Fruit fly (Drosophila melanogaster) whole organism, embryonic: Measurements from ENCODE around the gene Gr64b.
A peak's percentile ranks its signal among the peaks of the same experiment; 100 is the strongest.

Experiments
- Ada2b ChIP-seq: fragments of 200-800 bp; sonication (Bioruptor generic); IDR thresholded peaks from 2 replicates; pipeline ENCODE4 v1.3.6; 2022; ENCODE audit warnings: missing biosample characterization, missing genetic modification characterization
- Asciz ChIP-seq: fragments of 200-800 bp; sonication (Bioruptor generic); optimal IDR thresholded peaks from 2 replicates; lab custom pipeline; 2017; ENCODE audit warnings: missing biosample characterization, mild to moderate bottlenecking, missing genetic modification characterization, missing genetic modification reagents
- Blimp-1 ChIP-seq: fragments of 200-800 bp; sonication (Bioruptor generic); optimal IDR thresholded peaks from 3 replicates; lab custom pipeline; 2018; ENCODE audit warnings: missing biosample characterization, missing genetic modification characterization, mild to moderate bottlenecking, moderate library complexity, missing genetic modification reagents
- Bteb2 ChIP-seq: fragments of 200-800 bp; sonication (Bioruptor generic); optimal IDR thresholded peaks from 2 replicates; lab custom pipeline; 2016; ENCODE audit warnings: missing biosample characterization, missing genetic modification characterization
- CG10462 ChIP-seq: fragments of 200-800 bp; sonication (Bioruptor generic); optimal IDR thresholded peaks from 2 replicates; lab custom pipeline; 2016; ENCODE audit warnings: missing biosample characterization, missing genetic modification characterization
- CG11695 ChIP-seq: fragments of 200-800 bp; sonication (Bioruptor generic); IDR thresholded peaks from 3 replicates; pipeline ENCODE4 v1.3.6; 2022; ENCODE audit warnings: missing biosample characterization, missing genetic modification characterization
- CG18011 ChIP-seq: fragments of 200-800 bp; sonication (Bioruptor generic); optimal IDR thresholded peaks from 2 replicates; lab custom pipeline; 2017; ENCODE audit warnings: missing biosample characterization, missing genetic modification characterization, mild to moderate bottlenecking, moderate library complexity, missing genotype
- CG2202 ChIP-seq: fragments of 200-800 bp; sonication (Bioruptor generic); optimal IDR thresholded peaks from 2 replicates; lab custom pipeline; 2018; ENCODE audit warnings: missing biosample characterization, mild to moderate bottlenecking, missing genetic modification characterization
- CG30403 ChIP-seq: fragments of 200-800 bp; sonication (Bioruptor generic); optimal IDR thresholded peaks from 3 replicates; lab custom pipeline; 2016; ENCODE audit warnings: missing biosample characterization, missing genetic modification characterization
- CG6272 ChIP-seq: fragments of 200-800 bp; sonication (Bioruptor generic); IDR thresholded peaks from 2 replicates; pipeline ENCODE4 v1.3.6; 2022; ENCODE audit warnings: missing biosample characterization, missing genetic modification characterization
- CG6683 ChIP-seq: fragments of 200-800 bp; sonication (Bioruptor generic); optimal IDR thresholded peaks from 2 replicates; lab custom pipeline; 2017; ENCODE audit warnings: missing biosample characterization, mild to moderate bottlenecking, missing genetic modification characterization, missing genetic modification reagents
- CG7963 ChIP-seq: fragments of 200-800 bp; sonication (Bioruptor generic); IDR thresholded peaks from 3 replicates; pipeline ENCODE4 v1.3.6; 2022; ENCODE audit warnings: missing biosample characterization, missing genetic modification characterization; ENCODE audit not compliant: partially characterized antibody
- CG8765 ChIP-seq: fragments of 200-800 bp; sonication (Bioruptor generic); IDR thresholded peaks from 2 replicates; pipeline ENCODE4 v1.3.6; 2022; ENCODE audit warnings: missing biosample characterization, missing genetic modification characterization
- CkIIα-i1 ChIP-seq: fragments of 200-800 bp; sonication (Bioruptor generic); IDR thresholded peaks from 2 replicates; pipeline ENCODE4 v1.3.6; 2022; ENCODE audit warnings: missing biosample characterization, missing genetic modification characterization
- Dek ChIP-seq: fragments of 200-800 bp; sonication (Bioruptor generic); optimal IDR thresholded peaks from 3 replicates; lab custom pipeline; 2019; ENCODE audit warnings: missing biosample characterization, mild to moderate bottlenecking, missing genetic modification characterization, moderate library complexity
- Dp ChIP-seq: fragments of 200-800 bp; sonication (Bioruptor generic); optimal IDR thresholded peaks from 2 replicates; lab custom pipeline; 2018; ENCODE audit warnings: missing biosample characterization, mild to moderate bottlenecking, missing genetic modification characterization, moderate library complexity
- Ets65A ChIP-seq: fragments of 200-800 bp; sonication (Bioruptor generic); peaks from one replicate; lab custom pipeline; 2016; ENCODE audit warnings: missing biosample characterization, missing genetic modification characterization
- Gsc ChIP-seq: fragments of 200-800 bp; sonication (Bioruptor generic); IDR thresholded peaks from 2 replicates; pipeline ENCODE4 v1.3.6; 2022; ENCODE audit warnings: missing biosample characterization, missing genetic modification characterization
- HLHmδ ChIP-seq: fragments of 200-800 bp; sonication (Bioruptor generic); optimal IDR thresholded peaks from 2 replicates; lab custom pipeline; 2018; ENCODE audit warnings: missing biosample characterization, mild to moderate bottlenecking, missing genetic modification characterization, moderate library complexity
- Meics ChIP-seq: fragments of 200-800 bp; sonication (Bioruptor generic); optimal IDR thresholded peaks from 2 replicates; lab custom pipeline; 2017; ENCODE audit warnings: missing biosample characterization, mild to moderate bottlenecking, missing genetic modification characterization
- NC2β ChIP-seq: fragments of 200-800 bp; sonication (Bioruptor generic); optimal IDR thresholded peaks from 2 replicates; lab custom pipeline; 2016; ENCODE audit warnings: missing biosample characterization, missing genetic modification characterization
- Neu2 ChIP-seq: fragments of 200-800 bp; sonication (Bioruptor generic); optimal IDR thresholded peaks from 3 replicates; lab custom pipeline; 2016; ENCODE audit warnings: missing biosample characterization, missing genetic modification characterization, borderline replicate concordance
- NfI ChIP-seq: fragments of 200-800 bp; sonication (Bioruptor generic); optimal IDR thresholded peaks from 3 replicates; lab custom pipeline; 2018; ENCODE audit warnings: missing biosample characterization, mild to moderate bottlenecking, missing genetic modification characterization, moderate library complexity
- Ptx1 ChIP-seq: fragments of 200-800 bp; sonication (Bioruptor generic); IDR thresholded peaks from 2 replicates; pipeline ENCODE4 v1.3.6; 2022; ENCODE audit warnings: missing biosample characterization, missing genetic modification characterization
- ato ChIP-seq: fragments of 200-800 bp; sonication (Bioruptor generic); IDR thresholded peaks from 2 replicates; pipeline ENCODE4 v1.3.6; 2022; ENCODE audit warnings: missing biosample characterization, missing genetic modification characterization; ENCODE audit not compliant: partially characterized antibody
- chn ChIP-seq: fragments of 200-800 bp; sonication (Bioruptor generic); optimal IDR thresholded peaks from 2 replicates; lab custom pipeline; 2016; ENCODE audit warnings: missing biosample characterization, missing genetic modification characterization
- dati ChIP-seq: fragments of 200-800 bp; sonication (Bioruptor generic); IDR thresholded peaks from 2 replicates; pipeline ENCODE4 v1.3.6; 2022; ENCODE audit warnings: missing biosample characterization, missing genetic modification characterization
- dimm ChIP-seq: fragments of 200-800 bp; sonication (Bioruptor generic); IDR thresholded peaks from 2 replicates; pipeline ENCODE4 v1.3.6; 2022; ENCODE audit warnings: missing biosample characterization, missing genetic modification characterization
- grn ChIP-seq: fragments of 200-800 bp; sonication (Bioruptor generic); optimal IDR thresholded peaks from 3 replicates; lab custom pipeline; 2017; ENCODE audit warnings: missing biosample characterization, missing genetic modification characterization
- ken ChIP-seq: fragments of 200-800 bp; sonication (Bioruptor generic); IDR thresholded peaks from 3 replicates; pipeline ENCODE4 v1.3.6; 2022; ENCODE audit warnings: missing biosample characterization, missing genetic modification characterization
- klu ChIP-seq: fragments of 200-800 bp; sonication (Bioruptor generic); IDR thresholded peaks from 2 replicates; pipeline ENCODE4 v1.3.6; 2022; ENCODE audit warnings: missing biosample characterization, missing genetic modification characterization
- nmo ChIP-seq: fragments of 200-800 bp; sonication (Bioruptor generic); optimal IDR thresholded peaks from 2 replicates; lab custom pipeline; 2018; ENCODE audit warnings: missing biosample characterization, mild to moderate bottlenecking, missing genetic modification characterization, moderate library complexity
- pan ChIP-seq, 4 experiments: fragments of >200 bp in 3 of 4; fragments of 200-800 bp in 1 of 4; sonication (Bioruptor generic) in 1 of 4; optimal IDR thresholded peaks in 3 of 4; IDR thresholded peaks in 1 of 4; 2 replicates each; pipeline versions ENCODE4 v1.3.6 to Lab custom; 2017 to 2022; ENCODE audit warnings: missing biosample characterization in 2 of 4, missing genetic modification characterization in 2 of 4, mixed read lengths in 1 of 4
- pb ChIP-seq: fragments of 200-800 bp; sonication (Bioruptor generic); optimal IDR thresholded peaks from 3 replicates; lab custom pipeline; 2016; ENCODE audit warnings: missing biosample characterization, missing genetic modification characterization
- phol ChIP-seq: fragments of 200-800 bp; sonication (Bioruptor generic); optimal IDR thresholded peaks from 3 replicates; lab custom pipeline; 2018; ENCODE audit warnings: missing biosample characterization, mild to moderate bottlenecking, missing genetic modification characterization, moderate library complexity
- pros ChIP-seq: fragments of 200-800 bp; sonication (Bioruptor generic); optimal IDR thresholded peaks from 3 replicates; lab custom pipeline; 2019; ENCODE audit warnings: missing biosample characterization, mild to moderate bottlenecking, missing genetic modification characterization, moderate library complexity
- schlank ChIP-seq: fragments of 200-800 bp; sonication (Bioruptor generic); optimal IDR thresholded peaks from 2 replicates; lab custom pipeline; 2018; ENCODE audit warnings: missing biosample characterization, mild to moderate bottlenecking, missing genetic modification characterization
- sima ChIP-seq: fragments of 200-800 bp; sonication (Bioruptor generic); optimal IDR thresholded peaks from 2 replicates; lab custom pipeline; 2016; ENCODE audit warnings: missing biosample characterization, missing genetic modification characterization
- slbo ChIP-seq: fragments of 200-800 bp; sonication (Bioruptor generic); IDR thresholded peaks from 2 replicates; pipeline ENCODE4 v1.3.6; 2022; ENCODE audit warnings: missing biosample characterization, missing genetic modification characterization
- zen ChIP-seq: fragments of 200-800 bp; sonication (Bioruptor generic); optimal IDR thresholded peaks from 3 replicates; lab custom pipeline; 2018; ENCODE audit warnings: missing biosample characterization, mild to moderate bottlenecking, missing genetic modification characterization, moderate library complexity
- zf30C ChIP-seq: fragments of 200-800 bp; sonication (Bioruptor generic); optimal IDR thresholded peaks from 3 replicates; lab custom pipeline; 2018; ENCODE audit warnings: missing biosample characterization, mild to moderate bottlenecking, missing genetic modification characterization

Gene Gr64b

dm6 chr3L:4025738-4026505 lies 2.5 kb upstream of the Gr64b start, which contains the start of gene CG11594 (continued):
- no peak for TF ChIP-seq Asciz (GFP tag; lab: Kevin White, UChicago)
- TF ChIP-seq klu: no peak
- TF ChIP-seq Neu2 (GFP tag; lab: Kevin White, UChicago): no peak
- no peak for TF ChIP-seq CG2202 (tag; lab: Kevin White, UChicago)
- no peak for TF ChIP-seq dimm (GFP tag; lab: Robert Waterston, UW)
- TF ChIP-seq ato: no peak
- TF ChIP-seq sima (GFP tag; lab: Kevin White, UChicago): no peak
- no peak for TF ChIP-seq Ada2b
- TF ChIP-seq Bteb2 (GFP tag; lab: Kevin White, UChicago): peak; percentile 8
- no peak for TF ChIP-seq HLHmδ (GFP tag; lab: Kevin White, UChicago)
- no peak for TF ChIP-seq phol (tag; lab: Kevin White, UChicago)
- TF ChIP-seq pan (optimal IDR thresholded peaks at IDR 0.05; lab: Kevin White, UChicago): no peak
- TF ChIP-seq pan (GFP tag; optimal IDR thresholded peaks at IDR 0.05 in 1 of 2, IDR thresholded peaks at IDR 0.05 in 1 of 2): peak in 1 of 2 experiments; percentile 34
- no peak for TF ChIP-seq CG10462
- TF ChIP-seq CkIIα-i1: no peak

dm6 chr3L:4026506-4026868 lies 1.9 kb upstream of the Gr64b start, which contains the start of gene Gr64a:
TSS of gene Gr64a (plus strand) at chr3L:4026769.
- TF ChIP-seq grn (GFP tag; lab: Kevin White, UChicago): no peak
- TF ChIP-seq schlank (tag; lab: Kevin White, UChicago): no peak
- TF ChIP-seq nmo: no peak
- no peak for TF ChIP-seq Gsc (GFP tag; lab: Robert Waterston, UW)

- no peak for TF ChIP-seq dati (GFP tag; lab: Robert Waterston, UW)
- peak; percentile 56 for TF ChIP-seq Ets65A (GFP tag; lab: Kevin White, UChicago)
Measured at dm6 chr3L:4031762-4032161, 3.4 kb downstream of the Gr64b start, which contains the start of the genes Gr64d and Gr64e. TSS of gene Gr64d (plus strand) at chr3L:4032062. TSS of gene Gr64e (plus strand) at chr3L:4032141.

- no peak for TF ChIP-seq chn (GFP tag; lab: Kevin White, UChicago)
- peak; percentile 21 for TF ChIP-seq zen
- no peak for TF ChIP-seq slbo (GFP tag; lab: Robert Waterston, UW)
- TF ChIP-seq zf30C: no peak
- TF ChIP-seq, all 482 proteins: peak for 1
Measured at dm6 chr3L:4035499-4035898, 7.1 kb downstream of the Gr64b start, which contains the start of gene Gr64f. TSS of gene Gr64f (plus strand) at chr3L:4035799.

- no peak for TF ChIP-seq NC2β
- TF ChIP-seq CG6272 (GFP tag; lab: Robert Waterston, UW): peak; percentile 90
- no peak for TF ChIP-seq NfI (GFP tag; lab: Kevin White, UChicago)
- no peak; the same call in 2 of the 3 replicates for TF ChIP-seq CG11695 (GFP tag; lab: Robert Waterston, UW)
- no peak for TF ChIP-seq Dek
- TF ChIP-seq pb (GFP tag; lab: Kevin White, UChicago): no peak
- TF ChIP-seq CG7963 (GFP tag; lab: Robert Waterston, UW): no peak
- peak; percentile 58 for TF ChIP-seq Meics (GFP tag; lab: Kevin White, UChicago)
- TF ChIP-seq CG8765 (GFP tag; lab: Robert Waterston, UW): peak; percentile 75; the same call in 1 of the 2 replicates
- TF ChIP-seq pan (optimal IDR thresholded peaks at IDR 0.05; lab: Kevin White, UChicago): no peak
- TF ChIP-seq pan (GFP tag; optimal IDR thresholded peaks at IDR 0.05 in 1 of 2, IDR thresholded peaks at IDR 0.05 in 1 of 2): peak in 1 of 2 experiments; percentile 81
- TF ChIP-seq pros (GFP tag; lab: Kevin White, UChicago): no peak
- peak; percentile 39 for TF ChIP-seq Dp
- TF ChIP-seq CG30403: peak; percentile 76
- TF ChIP-seq slbo (GFP tag; lab: Robert Waterston, UW): peak; percentile 94
- peak; percentile 91 for TF ChIP-seq Ptx1 (GFP tag; lab: Robert Waterston, UW)
- TF ChIP-seq CG18011 (GFP tag; lab: Kevin White, UChicago): no peak
- TF ChIP-seq CG6683: no peak
- TF ChIP-seq Blimp-1: no peak
- TF ChIP-seq ken: peak; percentile 86
Measured at dm6 chr3L:4040247-4040925, 12.0 kb downstream of the Gr64b start, which contains the start of the genes CG11593 and Rcd5. TSS of gene CG11593 (minus strand) at chr3L:4040482. TSS of gene Rcd5 (plus strand) at chr3L:4040529.
